Fruit fly (Drosophila melanogaster) S2 (cell line): ENCODE measurements around the gene Herc4.

Experiments used
- CG8478 ChIP-seq: fragments of >200 bp; optimal IDR thresholded peaks from 2 replicates; lab custom pipeline; 2018
- CTCF ChIP-seq, 2 experiments: fragments of >200 bp; optimal IDR thresholded peaks; 2 replicates each; lab custom pipeline; 2018

dm6 chr3L:1294835-1295234 lies 18.7 kb upstream of the Herc4 start:
- TF ChIP-seq CG8478 (lab: Kevin White, UChicago) (no peak), CTCF (optimal IDR thresholded peaks at IDR 0.05; lab: Kevin White, UChicago) (no peak)
